Fruit fly (Drosophila melanogaster): ENCODE data around the gene Atx-1.

Gene Atx-1

dm6 chrX:6868024-6868628 lies 45.1 kb downstream of the Atx-1 start:
- peak; percentile 38 for TF ChIP-seq psq (optimal IDR thresholded peaks at IDR 0.05)
- no peak for TF ChIP-seq Myc (optimal IDR thresholded peaks at IDR 0.05)

dm6 chrX:6868629-6869579 lies 45.9 kb downstream of the Atx-1 start:
- TF ChIP-seq Myc (optimal IDR thresholded peaks at IDR 0.05): no peak
- peak; percentile 95 for TF ChIP-seq ttk (optimal IDR thresholded peaks at IDR 0.05)

- TF ChIP-seq Myc (optimal IDR thresholded peaks at IDR 0.05) (no peak), ttk (optimal IDR thresholded peaks at IDR 0.05) (peak; percentile 100)
Measured at dm6 chrX:6869770-6870404, 46.9 kb downstream of the Atx-1 start.

DNA sequence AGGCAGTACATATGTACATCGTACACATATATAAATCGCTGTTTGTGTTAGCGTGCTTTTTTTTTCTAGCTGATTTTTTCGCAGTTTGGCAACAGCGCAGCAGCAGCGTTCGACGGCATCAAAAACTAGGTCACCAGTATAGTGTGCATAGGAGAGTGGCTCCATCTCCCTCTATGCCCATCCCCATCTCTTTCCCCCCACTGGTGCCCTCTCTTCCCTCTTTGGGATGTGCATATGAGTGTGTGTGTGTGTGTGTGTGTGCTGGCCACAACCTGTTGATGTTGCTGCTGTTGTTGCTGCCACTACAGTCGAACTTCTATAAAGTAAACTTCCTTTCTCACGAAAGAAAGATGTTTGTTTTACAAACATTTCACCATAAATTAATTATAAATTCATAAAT lies 48.7 kb downstream of the Atx-1 start:
- TF ChIP-seq ttk (optimal IDR thresholded peaks at IDR 0.05) (no peak), psq (optimal IDR thresholded peaks at IDR 0.05) (no peak), insv (optimal IDR thresholded peaks at IDR 0.05) (no peak)
